Worm (Caenorhabditis elegans) whole organism, L1 larva: ENCODE data around the gene M04D8.4.

Experiments used
- ceh-8 ChIP-seq: fragments of 200-800 bp; sonication (Bioruptor generic); optimal IDR thresholded peaks from 2 replicates; lab custom pipeline; 2018; ENCODE audit warnings: mild to moderate bottlenecking, missing genetic modification characterization, moderate library complexity, missing compliant biosample characterization
- ceh-82 ChIP-seq, 3 experiments: fragments of 150-350 bp in 1 of 3; sonication (generic microtip) in 2 of 3; optimal IDR thresholded peaks; 2 replicates each; lab custom pipeline; 2014 to 2017; ENCODE audit warnings: missing biosample characterization in 3 of 3, missing genetic modification characterization in 3 of 3
- ceh-90 ChIP-seq: sonication (generic microtip); optimal IDR thresholded peaks from 2 replicates; lab custom pipeline; 2016; ENCODE audit warnings: missing genetic modification characterization, missing compliant biosample characterization
- dpl-1 ChIP-seq, 3 experiments: fragments of 150-350 bp in 2 of 3; sonication (generic microtip) in 1 of 3; optimal IDR thresholded peaks; 2 replicates each; lab custom pipeline; 2014 to 2017; ENCODE audit warnings: missing biosample characterization in 3 of 3, missing genetic modification characterization in 3 of 3, missing genetic modification reagents in 3 of 3
- dsc-1 ChIP-seq: sonication (generic microtip); optimal IDR thresholded peaks from 2 replicates; lab custom pipeline; 2016; ENCODE audit warnings: mild to moderate bottlenecking, missing genetic modification characterization, missing compliant biosample characterization
- efl-1 ChIP-seq, 4 experiments: fragments of 150-350 bp; optimal IDR thresholded peaks in 3 of 4; peaks in 1 of 4; 1 replicate in 1 of 4; 2 replicates in 3 of 4; lab custom pipeline; 2014; ENCODE audit warnings: missing biosample characterization in 2 of 4, missing genetic modification characterization in 2 of 4, missing genetic modification reagents in 2 of 4
- efl-3 ChIP-seq: fragments of 200-800 bp; sonication (Bioruptor generic); optimal IDR thresholded peaks from 2 replicates; lab custom pipeline; 2018; ENCODE audit warnings: mild to moderate bottlenecking, missing genetic modification characterization, missing compliant biosample characterization
- egl-13 ChIP-seq: sonication (generic microtip); optimal IDR thresholded peaks from 2 replicates; lab custom pipeline; 2016; ENCODE audit warnings: missing genotype, missing genetic modification reagents, missing genetic modification characterization, missing compliant biosample characterization
- fkh-10 ChIP-seq: sonication (generic microtip); optimal IDR thresholded peaks from 2 replicates; lab custom pipeline; 2017; ENCODE audit warnings: missing biosample characterization, missing genetic modification reagents, missing genetic modification characterization
- fkh-8 ChIP-seq: sonication (generic microtip); optimal IDR thresholded peaks from 2 replicates; lab custom pipeline; 2016; ENCODE audit warnings: mild to moderate bottlenecking, missing genetic modification characterization, missing compliant biosample characterization
- hlh-4 ChIP-seq: sonication (generic microtip); optimal IDR thresholded peaks from 2 replicates; lab custom pipeline; 2016; ENCODE audit warnings: mild to moderate bottlenecking, missing genetic modification characterization, missing compliant biosample characterization
- hpl-2 ChIP-seq: fragments of 150-350 bp; optimal IDR thresholded peaks from 2 replicates; lab custom pipeline; 2014; ENCODE audit warnings: missing biosample characterization, missing genetic modification reagents, missing genetic modification characterization
- isw-1 ChIP-seq: fragments of 200-800 bp; sonication (Bioruptor generic); IDR thresholded peaks from 2 replicates; pipeline ENCODE4 v1.3.6; 2022; ENCODE audit warnings: missing genetic modification characterization, missing compliant biosample characterization
- lin-14 ChIP-seq: fragments of 200-800 bp; sonication (Bioruptor generic); optimal IDR thresholded peaks from 2 replicates; lab custom pipeline; 2018; ENCODE audit warnings: mild to moderate bottlenecking, missing genetic modification characterization, moderate library complexity, missing compliant biosample characterization
- lin-35 ChIP-seq, 2 experiments: fragments of 150-350 bp; optimal IDR thresholded peaks; 2 replicates each; lab custom pipeline; 2014; ENCODE audit warnings: missing biosample characterization in 2 of 2, missing genetic modification characterization in 2 of 2, missing genetic modification reagents in 2 of 2
- lsy-2 ChIP-seq, 2 experiments: fragments of 150-350 bp; optimal IDR thresholded peaks; 2 replicates each; lab custom pipeline; 2014; ENCODE audit warnings: missing biosample characterization in 2 of 2, missing genetic modification characterization in 2 of 2
- mdl-1 ChIP-seq, 2 experiments: fragments of 150-350 bp; optimal IDR thresholded peaks; 2 replicates each; lab custom pipeline; 2014 to 2017; ENCODE audit warnings: missing biosample characterization in 2 of 2, missing genetic modification characterization in 2 of 2, inconsistent platforms in 1 of 2
- mep-1 ChIP-seq: fragments of 150-350 bp; optimal IDR thresholded peaks from 2 replicates; lab custom pipeline; 2014; ENCODE audit warnings: missing biosample characterization, missing genetic modification characterization
- nhr-11 ChIP-seq: fragments of 150-350 bp; optimal IDR thresholded peaks from 2 replicates; lab custom pipeline; 2014; ENCODE audit warnings: missing biosample characterization, missing genetic modification characterization
- nhr-19 ChIP-seq: fragments of 200-800 bp; sonication (Bioruptor generic); conservative IDR thresholded peaks from 2 replicates; pipeline ENCODE4 v1.3.6; 2022; ENCODE audit warnings: missing genetic modification characterization, missing compliant biosample characterization
- nhr-237 ChIP-seq: fragments of 150-350 bp; optimal IDR thresholded peaks from 2 replicates; lab custom pipeline; 2014; ENCODE audit warnings: missing biosample characterization, missing genetic modification characterization
- nhr-47 ChIP-seq: sonication (generic microtip); optimal IDR thresholded peaks from 2 replicates; lab custom pipeline; 2016; ENCODE audit warnings: mild to moderate bottlenecking, missing genetic modification characterization, moderate library complexity, missing compliant biosample characterization
- nhr-71 ChIP-seq: sonication (generic microtip); optimal IDR thresholded peaks from 2 replicates; lab custom pipeline; 2016; ENCODE audit warnings: mild to moderate bottlenecking, missing genetic modification characterization, moderate library complexity, missing compliant biosample characterization
- nhr-76 ChIP-seq: sonication (generic microtip); optimal IDR thresholded peaks from 2 replicates; lab custom pipeline; 2017; ENCODE audit warnings: missing biosample characterization, missing genetic modification characterization
- nhr-84 ChIP-seq: sonication (generic microtip); optimal IDR thresholded peaks from 2 replicates; lab custom pipeline; 2017; ENCODE audit warnings: missing biosample characterization, missing genetic modification characterization
- nhr-90 ChIP-seq: sonication (generic microtip); optimal IDR thresholded peaks from 2 replicates; lab custom pipeline; 2016; ENCODE audit warnings: mild to moderate bottlenecking, missing genetic modification characterization, missing compliant biosample characterization; ENCODE audit not compliant: poor library complexity
- pag-3 ChIP-seq: sonication (generic microtip); optimal IDR thresholded peaks from 2 replicates; lab custom pipeline; 2017; ENCODE audit warnings: missing genetic modification characterization, mild to moderate bottlenecking, missing compliant biosample characterization, antibody characterized with exemption, borderline replicate concordance; ENCODE audit not compliant: insufficient read depth
- pqm-1 ChIP-seq: sonication (generic microtip); optimal IDR thresholded peaks from 3 replicates; lab custom pipeline; 2017; ENCODE audit warnings: missing biosample characterization, missing genetic modification characterization
- skn-1 ChIP-seq: fragments of 150-350 bp; optimal IDR thresholded peaks from 2 replicates; lab custom pipeline; 2014; ENCODE audit warnings: missing biosample characterization, missing genetic modification characterization
- snpc-4 ChIP-seq: fragments of 150-350 bp; optimal IDR thresholded peaks from 2 replicates; lab custom pipeline; 2014; ENCODE audit warnings: missing biosample characterization, missing genetic modification characterization
- snu-23 ChIP-seq: sonication (generic microtip); optimal IDR thresholded peaks from 2 replicates; lab custom pipeline; 2016; ENCODE audit warnings: missing genetic modification characterization, missing compliant biosample characterization
- sup-37 ChIP-seq: fragments of 200-800 bp; sonication (Bioruptor generic); optimal IDR thresholded peaks from 2 replicates; lab custom pipeline; 2018; ENCODE audit warnings: mild to moderate bottlenecking, missing genetic modification characterization, missing compliant biosample characterization
- swsn-7 ChIP-seq: sonication (generic microtip); optimal IDR thresholded peaks from 2 replicates; lab custom pipeline; 2016; ENCODE audit warnings: missing genetic modification characterization, missing compliant biosample characterization
- tbx-2 ChIP-seq: sonication (generic microtip); optimal IDR thresholded peaks from 2 replicates; lab custom pipeline; 2016; ENCODE audit warnings: missing genetic modification characterization, missing compliant biosample characterization
- unc-86 ChIP-seq: sonication (generic microtip); optimal IDR thresholded peaks from 2 replicates; lab custom pipeline; 2016; ENCODE audit warnings: missing genetic modification characterization, missing compliant biosample characterization
- unc-98 ChIP-seq: fragments of 200-800 bp; sonication (Bioruptor generic); IDR thresholded peaks from 2 replicates; pipeline ENCODE4 v1.3.6; 2022; ENCODE audit warnings: missing genetic modification characterization, missing compliant biosample characterization
- vab-15 ChIP-seq: sonication (generic microtip); optimal IDR thresholded peaks from 2 replicates; lab custom pipeline; 2017; ENCODE audit warnings: missing genotype, mild to moderate bottlenecking, missing genetic modification characterization, missing compliant biosample characterization
- xbp-1 ChIP-seq: sonication (generic microtip); optimal IDR thresholded peaks from 2 replicates; lab custom pipeline; 2016; ENCODE audit warnings: missing genetic modification characterization, missing compliant biosample characterization
- zip-4 ChIP-seq: fragments of 200-800 bp; sonication (Bioruptor generic); optimal IDR thresholded peaks from 2 replicates; lab custom pipeline; 2018; ENCODE audit warnings: mild to moderate bottlenecking, missing genetic modification characterization, moderate library complexity, missing compliant biosample characterization

M04D8.4 gene

ce11 chrIII:10023452-10023851 lies 7.0 kb downstream of the M04D8.4 start, which contains the start of gene ins-21:
ins-21 (plus strand) TSS chrIII:10023752.
- no peak for TF ChIP-seq lin-14 (GFP tag; lab: Kevin White, UChicago)
- TF ChIP-seq nhr-11 (tag; lab: Kevin White, UChicago): no peak
- TF ChIP-seq fkh-10 (GFP tag; lab: Kevin White, UChicago): no peak
- TF ChIP-seq unc-98 (GFP tag; lab: Robert Waterston, UW): no peak
- no peak for TF ChIP-seq sup-37 (GFP tag; lab: Kevin White, UChicago)
- TF ChIP-seq nhr-237 (tag; lab: Kevin White, UChicago): no peak
- TF ChIP-seq vab-15 (tag; lab: Kevin White, UChicago): no peak
- TF ChIP-seq mep-1: no peak
- TF ChIP-seq snpc-4 (tag; lab: Kevin White, UChicago): no peak
- no peak for TF ChIP-seq tbx-2 (tag; lab: Kevin White, UChicago)
- no peak for TF ChIP-seq zip-4
- no peak for TF ChIP-seq isw-1
- TF ChIP-seq hlh-4 (tag; lab: Kevin White, UChicago): no peak
- TF ChIP-seq nhr-90 (tag; lab: Kevin White, UChicago): no peak
- TF ChIP-seq, all 84 proteins: peak for 0

ce11 chrIII:10018007-10018406 lies 12.4 kb downstream of the M04D8.4 start:
- TF ChIP-seq nhr-19 (GFP tag; lab: Robert Waterston, UW) (no peak), ceh-8 (GFP tag; lab: Kevin White, UChicago) (peak; percentile 43), fkh-8 (tag; lab: Kevin White, UChicago) (peak; percentile 6), snpc-4 (tag; lab: Kevin White, UChicago) (peak; percentile 25)

- TF ChIP-seq nhr-84 (no peak), lin-14 (GFP tag; lab: Kevin White, UChicago) (peak; percentile 82), mep-1 (peak; percentile 49), lin-35 (GFP tag; optimal IDR thresholded peaks at IDR 0.05; lab: Kevin White, UChicago) (peak in 1 of 2 experiments; percentile 55), dpl-1 (GFP tag; optimal IDR thresholded peaks at IDR 0.05; lab: Kevin White, UChicago) (peak in 1 of 3 experiments; percentile 13), ceh-90 (tag; lab: Kevin White, UChicago) (no peak), fkh-10 (GFP tag; lab: Kevin White, UChicago) (peak; percentile 61), unc-98 (GFP tag; lab: Robert Waterston, UW) (no peak), isw-1 (0 out of 2 replicates have a peak, but pooled peaks have one; percentile 6), hpl-2 (no peak), mdl-1 (tag; optimal IDR thresholded peaks at IDR 0.05; lab: Kevin White, UChicago) (peak in 1 of 2 experiments; percentile 4), dsc-1 (peak; percentile 61), unc-86 (tag; lab: Kevin White, UChicago) (peak; percentile 74), tbx-2 (tag; lab: Kevin White, UChicago) (peak; percentile 33), nhr-76 (tag; lab: Kevin White, UChicago) (no peak), xbp-1 (peak; percentile 49), lsy-2 (tag; optimal IDR thresholded peaks at IDR 0.05; lab: Kevin White, UChicago) (peak; percentile 7 to 46), nhr-47 (peak; percentile 61), pag-3 (tag; lab: Kevin White, UChicago) (no peak), efl-1 (optimal IDR thresholded peaks at IDR 0.05; lab: Kevin White, UChicago) (peak; percentile 38 to 49), efl-1 (GFP tag; optimal IDR thresholded peaks at IDR 0.05 in 1 of 2; lab: Kevin White, UChicago) (no peak), ceh-82 (tag; optimal IDR thresholded peaks at IDR 0.05; lab: Kevin White, UChicago) (peak; percentile 3 to 76 (median 11)), pqm-1 (tag; lab: Kevin White, UChicago) (no peak), nhr-71 (peak; percentile 75), skn-1 (tag; lab: Kevin White, UChicago) (peak; percentile 24), fkh-8 (tag; lab: Kevin White, UChicago) (peak; percentile 79), snpc-4 (tag; lab: Kevin White, UChicago) (peak; percentile 34), swsn-7 (tag; lab: Kevin White, UChicago) (peak; percentile 43), snu-23 (GFP tag; lab: Kevin White, UChicago) (peak; percentile 55), egl-13 (peak; percentile 10), efl-3 (GFP tag; lab: Kevin White, UChicago) (no peak)
Measured at ce11 chrIII:10016413-10017051, 13.9 kb downstream of the M04D8.4 start, which contains the start of gene rgs-1. rgs-1 (minus strand) TSS chrIII:10016558.
